Fruit fly (Drosophila melanogaster) whole organism, adult: ENCODE data around the gene Dhps.
A peak's percentile ranks its signal among the peaks of the same experiment; 100 is the strongest.

ENCODE experiments used
- CG11617 ChIP-seq: fragments of 200-800 bp; sonication (Bioruptor generic); optimal IDR thresholded peaks from 2 replicates; lab custom pipeline; 2017; ENCODE audit warnings: mild to moderate bottlenecking, missing biosample characterization, missing genetic modification reagents, missing genetic modification characterization
- CG12768 ChIP-seq: fragments of 200-800 bp; sonication (Bioruptor generic); optimal IDR thresholded peaks from 2 replicates; lab custom pipeline; 2017; ENCODE audit warnings: missing biosample characterization, missing genetic modification characterization, mild to moderate bottlenecking, moderate library complexity, missing genetic modification reagents
- CG14711 ChIP-seq: fragments of 200-800 bp; sonication (Bioruptor generic); optimal IDR thresholded peaks from 2 replicates; lab custom pipeline; 2018; ENCODE audit warnings: missing biosample characterization, mild to moderate bottlenecking, missing genetic modification characterization, moderate library complexity
- CG1620 ChIP-seq: fragments of 200-800 bp; sonication (Bioruptor generic); optimal IDR thresholded peaks from 2 replicates; lab custom pipeline; 2016; ENCODE audit warnings: missing biosample characterization, missing genetic modification characterization
- CG33017 ChIP-seq: fragments of 200-800 bp; sonication (Bioruptor generic); optimal IDR thresholded peaks from 2 replicates; lab custom pipeline; 2018; ENCODE audit warnings: missing biosample characterization, mild to moderate bottlenecking, missing genetic modification characterization, moderate library complexity
- CG5204 ChIP-seq: fragments of 200-800 bp; sonication (Bioruptor generic); optimal IDR thresholded peaks from 2 replicates; lab custom pipeline; 2016; ENCODE audit warnings: missing biosample characterization, missing genetic modification characterization
- CG7045 ChIP-seq: fragments of 200-800 bp; sonication (Bioruptor generic); optimal IDR thresholded peaks from 2 replicates; lab custom pipeline; 2017; ENCODE audit warnings: missing biosample characterization, mild to moderate bottlenecking, missing genetic modification characterization
- CG7101 ChIP-seq: fragments of 200-800 bp; sonication (Bioruptor generic); optimal IDR thresholded peaks from 2 replicates; lab custom pipeline; 2018; ENCODE audit warnings: missing biosample characterization, mild to moderate bottlenecking, missing genetic modification characterization, moderate library complexity
- Clk ChIP-seq: fragments of 200-800 bp; sonication (Bioruptor generic); optimal IDR thresholded peaks from 2 replicates; lab custom pipeline; 2017; ENCODE audit warnings: missing biosample characterization, missing genetic modification characterization
- Crg-1 ChIP-seq: fragments of 200-800 bp; sonication (Bioruptor generic); optimal IDR thresholded peaks from 2 replicates; lab custom pipeline; 2016; ENCODE audit warnings: missing biosample characterization, missing genetic modification characterization
- Hr96 ChIP-seq: fragments of 200-800 bp; sonication (Bioruptor generic); optimal IDR thresholded peaks from 2 replicates; lab custom pipeline; 2016; ENCODE audit warnings: missing biosample characterization, missing genetic modification characterization
- Mnt ChIP-seq: fragments of 200-800 bp; sonication (Bioruptor generic); optimal IDR thresholded peaks from 2 replicates; lab custom pipeline; 2016; ENCODE audit warnings: missing biosample characterization, mild to moderate bottlenecking, missing genetic modification characterization
- bab1 ChIP-seq: fragments of 200-800 bp; sonication (Bioruptor generic); optimal IDR thresholded peaks from 3 replicates; lab custom pipeline; 2019; ENCODE audit warnings: missing biosample characterization, mild to moderate bottlenecking, missing genetic modification characterization, moderate library complexity
- cic ChIP-seq: fragments of 200-800 bp; sonication (Bioruptor generic); optimal IDR thresholded peaks from 2 replicates; lab custom pipeline; 2017; ENCODE audit warnings: missing biosample characterization, mild to moderate bottlenecking, missing genetic modification characterization, moderate library complexity
- cnc ChIP-seq, 2 experiments: fragments of >200 bp; optimal IDR thresholded peaks; 2 replicates each; lab custom pipeline; 2017
- kay ChIP-seq: fragments of 200-800 bp; sonication (Bioruptor generic); peaks from one replicate; lab custom pipeline; 2016; ENCODE audit warnings: missing biosample characterization, missing genetic modification characterization, borderline replicate concordance
- ovo ChIP-seq: fragments of 200-800 bp; sonication (Bioruptor generic); optimal IDR thresholded peaks from 2 replicates; lab custom pipeline; 2016; ENCODE audit warnings: missing biosample characterization, missing genetic modification characterization
- pad ChIP-seq: fragments of 200-800 bp; sonication (Bioruptor generic); optimal IDR thresholded peaks from 3 replicates; lab custom pipeline; 2017; ENCODE audit warnings: missing biosample characterization, missing genetic modification characterization, mild to moderate bottlenecking, moderate library complexity, missing genetic modification reagents
- tj ChIP-seq: fragments of 200-800 bp; sonication (Bioruptor generic); optimal IDR thresholded peaks from 3 replicates; lab custom pipeline; 2017; ENCODE audit warnings: missing biosample characterization, mild to moderate bottlenecking, missing genetic modification characterization, moderate library complexity
- toe ChIP-seq: fragments of 200-800 bp; sonication (Bioruptor generic); optimal IDR thresholded peaks from 2 replicates; lab custom pipeline; 2016; ENCODE audit warnings: missing biosample characterization, missing genetic modification characterization

The Dhps gene

dm6 chr3L:8197779-8198279 is at the start of gene Dhps, which contains the start of gene UbcE2M:
TSS of gene Dhps (plus strand) at chr3L:8198207.
TSS of gene UbcE2M (minus strand) at chr3L:8197987.
- TF ChIP-seq kay (GFP tag; lab: Kevin White, UChicago) (no peak), tj (GFP tag; lab: Kevin White, UChicago) (peak; percentile 62), Hr96 (GFP tag; lab: Kevin White, UChicago) (no peak), CG7101 (tag; lab: Kevin White, UChicago) (peak; percentile 86), toe (peak; percentile 75), bab1 (GFP tag; lab: Kevin White, UChicago) (peak; percentile 75), cic (GFP tag; lab: Kevin White, UChicago) (peak; percentile 3), CG14711 (peak; percentile 79), CG7045 (GFP tag; lab: Kevin White, UChicago) (peak; percentile 92), CG33017 (tag; lab: Kevin White, UChicago) (peak; percentile 65), cnc (optimal IDR thresholded peaks at IDR 0.05; lab: Kevin White, UChicago) (no peak), CG1620 (GFP tag; lab: Kevin White, UChicago) (peak; percentile 71), pad (GFP tag; lab: Kevin White, UChicago) (peak; percentile 77), Mnt (GFP tag; lab: Kevin White, UChicago) (peak; percentile 87), CG5204 (GFP tag; lab: Kevin White, UChicago) (no peak), Crg-1 (GFP tag; lab: Kevin White, UChicago) (peak; percentile 69), CG12768 (peak; percentile 89), ovo (GFP tag; lab: Kevin White, UChicago) (peak; percentile 78), Clk (GFP tag; lab: Kevin White, UChicago) (peak; percentile 78), CG11617 (GFP tag; lab: Kevin White, UChicago) (peak; percentile 86)

dm6 chr3L:8150284-8150683 is 47.7 kb upstream of the Dhps start:
- TF ChIP-seq cnc (optimal IDR thresholded peaks at IDR 0.05; lab: Kevin White, UChicago) (no peak), Hr96 (GFP tag; lab: Kevin White, UChicago) (no peak), Crg-1 (GFP tag; lab: Kevin White, UChicago) (no peak), Clk (GFP tag; lab: Kevin White, UChicago) (no peak), toe (no peak), tj (GFP tag; lab: Kevin White, UChicago) (no peak), cic (GFP tag; lab: Kevin White, UChicago) (no peak), ovo (GFP tag; lab: Kevin White, UChicago) (no peak), CG12768 (no peak), Mnt (GFP tag; lab: Kevin White, UChicago) (no peak), CG1620 (GFP tag; lab: Kevin White, UChicago) (no peak), pad (GFP tag; lab: Kevin White, UChicago) (no peak), CG33017 (tag; lab: Kevin White, UChicago) (no peak), kay (GFP tag; lab: Kevin White, UChicago) (no peak), CG7101 (tag; lab: Kevin White, UChicago) (no peak), bab1 (GFP tag; lab: Kevin White, UChicago) (no peak), CG11617 (GFP tag; lab: Kevin White, UChicago) (no peak), CG14711 (no peak)

- no peak for TF ChIP-seq pad (GFP tag; lab: Kevin White, UChicago)
- TF ChIP-seq cic (GFP tag; lab: Kevin White, UChicago) = no peak
- no peak for TF ChIP-seq CG7045 (GFP tag; lab: Kevin White, UChicago)
- TF ChIP-seq CG1620 (GFP tag; lab: Kevin White, UChicago) = no peak
- TF ChIP-seq toe = no peak
- TF ChIP-seq cnc (optimal IDR thresholded peaks at IDR 0.05; lab: Kevin White, UChicago) = no peak
- TF ChIP-seq Mnt (GFP tag; lab: Kevin White, UChicago) = no peak
- TF ChIP-seq CG33017 (tag; lab: Kevin White, UChicago) = no peak
Observed at dm6 chr3L:8150812-8151211, 47.2 kb upstream of the Dhps start.

dm6 chr3L:8151727-8152199 is 46.2 kb upstream of the Dhps start, which contains the start of gene CG13676:
TSS of gene CG13676 (minus strand) at chr3L:8151813.
- TF ChIP-seq Hr96 (GFP tag; lab: Kevin White, UChicago) (no peak), toe (no peak), CG14711 (no peak), cnc (optimal IDR thresholded peaks at IDR 0.05; lab: Kevin White, UChicago) (no peak), Mnt (GFP tag; lab: Kevin White, UChicago) (no peak), pad (GFP tag; lab: Kevin White, UChicago) (no peak), CG5204 (GFP tag; lab: Kevin White, UChicago) (no peak), Crg-1 (GFP tag; lab: Kevin White, UChicago) (no peak), ovo (GFP tag; lab: Kevin White, UChicago) (no peak), cic (GFP tag; lab: Kevin White, UChicago) (no peak), CG33017 (tag; lab: Kevin White, UChicago) (no peak), kay (GFP tag; lab: Kevin White, UChicago) (no peak), CG1620 (GFP tag; lab: Kevin White, UChicago) (no peak), tj (GFP tag; lab: Kevin White, UChicago) (no peak), Clk (GFP tag; lab: Kevin White, UChicago) (no peak), CG11617 (GFP tag; lab: Kevin White, UChicago) (no peak), CG7045 (GFP tag; lab: Kevin White, UChicago) (no peak), CG7101 (tag; lab: Kevin White, UChicago) (no peak), bab1 (GFP tag; lab: Kevin White, UChicago) (no peak), CG12768 (no peak)

dm6 chr3L:8153206-8153996 is 44.6 kb upstream of the Dhps start:
- TF ChIP-seq CG11617 (GFP tag; lab: Kevin White, UChicago) (no peak), CG7101 (tag; lab: Kevin White, UChicago) (no peak), Hr96 (GFP tag; lab: Kevin White, UChicago) (no peak), bab1 (GFP tag; lab: Kevin White, UChicago) (no peak), CG12768 (no peak), pad (GFP tag; lab: Kevin White, UChicago) (no peak), Mnt (GFP tag; lab: Kevin White, UChicago) (no peak), kay (GFP tag; lab: Kevin White, UChicago) (peak; percentile 4), tj (GFP tag; lab: Kevin White, UChicago) (peak; percentile 16), cic (GFP tag; lab: Kevin White, UChicago) (no peak), CG14711 (no peak), toe (no peak), Crg-1 (GFP tag; lab: Kevin White, UChicago) (no peak), cnc (optimal IDR thresholded peaks at IDR 0.05; lab: Kevin White, UChicago) (no peak), CG5204 (GFP tag; lab: Kevin White, UChicago) (peak; percentile 61), ovo (GFP tag; lab: Kevin White, UChicago) (no peak), CG7045 (GFP tag; lab: Kevin White, UChicago) (peak; percentile 75), Clk (GFP tag; lab: Kevin White, UChicago) (no peak), CG33017 (tag; lab: Kevin White, UChicago) (no peak), CG1620 (GFP tag; lab: Kevin White, UChicago) (no peak)
